Fruit fly (Drosophila melanogaster): Measurements from ENCODE around the gene CG34134.
A peak's percentile ranks its signal among the peaks of the same experiment; 100 is the strongest.

dm6 chr2L:8204996-8205567, 14.5 kb upstream of the CG34134 start, which contains the start of gene SLC5A11:
- TF ChIP-seq CG1620 (GFP tag; optimal IDR thresholded peaks at IDR 0.05) (peak; percentile 56), CG5204 (GFP tag; optimal IDR thresholded peaks at IDR 0.05) (peak; percentile 84), toe (GFP tag; optimal IDR thresholded peaks at IDR 0.05) (peak; percentile 96), CG7101 (tag; optimal IDR thresholded peaks at IDR 0.05) (peak; percentile 96), tj (GFP tag; optimal IDR thresholded peaks at IDR 0.05) (peak; percentile 75), CG14711 (tag; optimal IDR thresholded peaks at IDR 0.05) (peak; percentile 92), Crg-1 (GFP tag; optimal IDR thresholded peaks at IDR 0.05) (peak; percentile 84), Hr96 (GFP tag; optimal IDR thresholded peaks at IDR 0.05) (peak; percentile 97), cnc (optimal IDR thresholded peaks at IDR 0.05) (no peak), ovo (GFP tag; optimal IDR thresholded peaks at IDR 0.05) (peak; percentile 83), cic (GFP tag; optimal IDR thresholded peaks at IDR 0.05) (peak; percentile 98), CG12768 (GFP tag; optimal IDR thresholded peaks at IDR 0.05) (peak; percentile 96), Clk (GFP tag; optimal IDR thresholded peaks at IDR 0.05) (peak; percentile 93), kay (GFP tag; ENCODE audit: borderline replicate concordance) (peak; percentile 58)

Measured in whole organism, adult.